Fruit fly (Drosophila melanogaster) whole organism, wandering third instar larva: ENCODE data around the gene CG18586.

Experiments used
- Abd-B ChIP-seq: fragments of >200 bp; optimal IDR thresholded peaks from 2 replicates; lab custom pipeline; 2017; ENCODE audit warnings: missing biosample characterization, missing genetic modification characterization
- CG32264 ChIP-seq: fragments of 200-800 bp; sonication (Bioruptor generic); optimal IDR thresholded peaks from 2 replicates; lab custom pipeline; 2016; ENCODE audit warnings: missing biosample characterization, missing genetic modification characterization
- CG9705 ChIP-seq: fragments of 200-800 bp; sonication (Bioruptor generic); optimal IDR thresholded peaks from 2 replicates; lab custom pipeline; 2018; ENCODE audit warnings: missing biosample characterization, mild to moderate bottlenecking, missing genetic modification characterization
- CrebA ChIP-seq: fragments of 200-800 bp; sonication (Bioruptor generic); optimal IDR thresholded peaks from 2 replicates; lab custom pipeline; 2016; ENCODE audit warnings: missing biosample characterization, mild to moderate bottlenecking, missing genetic modification characterization, borderline replicate concordance
- Dfd ChIP-seq: fragments of >200 bp; optimal IDR thresholded peaks from 2 replicates; lab custom pipeline; 2017; ENCODE audit warnings: missing biosample characterization, missing genetic modification characterization
- Dif ChIP-seq: fragments of 200-275, 200-300 bp; sonication (Bioruptor generic); optimal IDR thresholded peaks from 2 replicates; lab custom pipeline; 2018; ENCODE audit warnings: missing biosample characterization, missing genetic modification characterization; ENCODE audit not compliant: partially characterized antibody
- GATAd ChIP-seq: sonication (Bioruptor generic); optimal IDR thresholded peaks from 2 replicates; lab custom pipeline; 2016; ENCODE audit warnings: missing biosample characterization, missing genetic modification characterization
- HLH106 ChIP-seq: fragments of 200-800 bp; optimal IDR thresholded peaks from 3 replicates; lab custom pipeline; 2019; ENCODE audit warnings: missing biosample characterization, mild to moderate bottlenecking, missing genetic modification characterization, moderate library complexity
- Hnf4 ChIP-seq: fragments of 200-800 bp; sonication (Bioruptor generic); optimal IDR thresholded peaks from 2 replicates; lab custom pipeline; 2016; ENCODE audit warnings: missing biosample characterization, mild to moderate bottlenecking, missing genetic modification characterization
- Hr78 ChIP-seq: fragments of >200 bp; optimal IDR thresholded peaks from 2 replicates; lab custom pipeline; 2017; ENCODE audit warnings: missing biosample characterization, missing genetic modification characterization
- Hr83 ChIP-seq: fragments of 200-300 bp; sonication (Bioruptor generic); optimal IDR thresholded peaks from 2 replicates; lab custom pipeline; 2016; ENCODE audit warnings: missing biosample characterization, mild to moderate bottlenecking, missing genetic modification characterization, moderate library complexity; ENCODE audit not compliant: poor library complexity, severe bottlenecking
- Jra ChIP-seq: sonication (Bioruptor generic); optimal IDR thresholded peaks from 2 replicates; lab custom pipeline; 2016; ENCODE audit warnings: missing biosample characterization, missing genetic modification characterization
- Mio ChIP-seq: sonication (Bioruptor generic); optimal IDR thresholded peaks from 2 replicates; lab custom pipeline; 2016; ENCODE audit warnings: missing biosample characterization, missing genetic modification characterization
- Myc ChIP-seq: fragments of >200 bp; optimal IDR thresholded peaks from 2 replicates; lab custom pipeline; 2017
- N ChIP-seq: fragments of >200 bp; optimal IDR thresholded peaks from 2 replicates; lab custom pipeline; 2018; ENCODE audit warnings: missing biosample characterization, missing external identifiers, missing genetic modification characterization
- OdsH ChIP-seq: fragments of 200-800 bp; sonication (Bioruptor generic); optimal IDR thresholded peaks from 2 replicates; lab custom pipeline; 2016; ENCODE audit warnings: missing biosample characterization, mild to moderate bottlenecking, missing genetic modification characterization
- Rel ChIP-seq, 2 experiments: fragments of 200-800 bp; sonication (Bioruptor generic) in 1 of 2; optimal IDR thresholded peaks; 2 replicates in 1 of 2; 3 replicates in 1 of 2; lab custom pipeline; 2016 to 2019; ENCODE audit warnings: mild to moderate bottlenecking in 2 of 2, missing biosample characterization in 2 of 2, missing genetic modification characterization in 2 of 2, moderate library complexity in 1 of 2
- Sp1 ChIP-seq: fragments of 200-800 bp; sonication (Bioruptor generic); optimal IDR thresholded peaks from 3 replicates; lab custom pipeline; 2019; ENCODE audit warnings: missing biosample characterization, mild to moderate bottlenecking, missing genetic modification characterization, moderate library complexity
- Vsx2 ChIP-seq: fragments of 200-300, 225-300 bp; sonication (Bioruptor generic); optimal IDR thresholded peaks from 2 replicates; lab custom pipeline; 2018; ENCODE audit warnings: missing biosample characterization, missing genetic modification characterization; ENCODE audit not compliant: partially characterized antibody
- br ChIP-seq: fragments of 200-800 bp; sonication (Bioruptor generic); optimal IDR thresholded peaks from 2 replicates; lab custom pipeline; 2016; ENCODE audit warnings: missing biosample characterization, missing genetic modification characterization
- brk ChIP-seq: fragments of 200-800 bp; sonication (Bioruptor generic); optimal IDR thresholded peaks from 2 replicates; lab custom pipeline; 2016; ENCODE audit warnings: missing biosample characterization, mild to moderate bottlenecking, missing genetic modification characterization
- dl ChIP-seq, 2 experiments: fragments of 175-275, 200-275 bp in 1 of 2; fragments of 200-275 bp in 1 of 2; sonication (Bioruptor generic); optimal IDR thresholded peaks; lab custom pipeline; 2018; ENCODE audit warnings: mild to moderate bottlenecking in 2 of 2, missing biosample characterization in 2 of 2, missing genetic modification characterization in 2 of 2, moderate library complexity in 2 of 2; ENCODE audit not compliant: partially characterized antibody in 2 of 2, insufficient read depth in 1 of 2
- dmrt93B ChIP-seq: fragments of 200-800 bp; sonication (Bioruptor generic); optimal IDR thresholded peaks from 2 replicates; lab custom pipeline; 2018; ENCODE audit warnings: missing biosample characterization, mild to moderate bottlenecking, missing genetic modification characterization
- dsf ChIP-seq: sonication (Bioruptor generic); optimal IDR thresholded peaks from 2 replicates; lab custom pipeline; 2016; ENCODE audit warnings: missing biosample characterization, missing genetic modification characterization, borderline replicate concordance
- ey ChIP-seq: fragments of 200-800 bp; sonication (Bioruptor generic); optimal IDR thresholded peaks from 2 replicates; lab custom pipeline; 2016; ENCODE audit warnings: missing biosample characterization, missing genetic modification characterization
- foxo ChIP-seq, 2 experiments: fragments of 200-800 bp; sonication (Bioruptor generic); optimal IDR thresholded peaks; 2 replicates in 1 of 2; 3 replicates in 1 of 2; lab custom pipeline; 2016 to 2017; ENCODE audit warnings: missing biosample characterization in 2 of 2, missing genetic modification characterization in 2 of 2
- fru ChIP-seq: fragments of 200-800 bp; sonication (Bioruptor generic); optimal IDR thresholded peaks from 3 replicates; lab custom pipeline; 2016; ENCODE audit warnings: missing biosample characterization, mild to moderate bottlenecking, missing genetic modification characterization
- h ChIP-seq: fragments of 200-800 bp; sonication (Bioruptor generic); optimal IDR thresholded peaks from 3 replicates; lab custom pipeline; 2016; ENCODE audit warnings: missing biosample characterization, mild to moderate bottlenecking, missing genetic modification characterization
- jim ChIP-seq: fragments of 175-275, 200-325 bp; sonication (Bioruptor generic); optimal IDR thresholded peaks from 2 replicates; lab custom pipeline; 2016; ENCODE audit warnings: missing biosample characterization, mild to moderate bottlenecking, missing genetic modification characterization
- lola ChIP-seq: fragments of >200 bp; optimal IDR thresholded peaks from 2 replicates; lab custom pipeline; 2017; ENCODE audit warnings: missing biosample characterization, missing genetic modification characterization
- pan ChIP-seq: fragments of >200 bp; optimal IDR thresholded peaks from 2 replicates; lab custom pipeline; 2017
- psq ChIP-seq: fragments of 200-800 bp; sonication (Bioruptor generic); optimal IDR thresholded peaks from 3 replicates; lab custom pipeline; 2017; ENCODE audit warnings: missing biosample characterization, mild to moderate bottlenecking, missing genetic modification characterization, moderate library complexity
- rgr ChIP-seq: fragments of 200-800 bp; sonication (Bioruptor generic); optimal IDR thresholded peaks from 3 replicates; lab custom pipeline; 2016; ENCODE audit warnings: missing biosample characterization, mild to moderate bottlenecking, missing genetic modification characterization
- sage ChIP-seq: fragments of 200-800 bp; sonication (Bioruptor generic); optimal IDR thresholded peaks from 2 replicates; lab custom pipeline; 2016; ENCODE audit warnings: missing biosample characterization, mild to moderate bottlenecking, missing genetic modification characterization
- sv ChIP-seq: fragments of 200-800 bp; sonication (Bioruptor generic); optimal IDR thresholded peaks from 3 replicates; lab custom pipeline; 2016; ENCODE audit warnings: missing biosample characterization, missing genetic modification characterization
- tai ChIP-seq: sonication (Bioruptor generic); optimal IDR thresholded peaks from 2 replicates; lab custom pipeline; 2016; ENCODE audit warnings: missing biosample characterization, missing genetic modification characterization
- usp ChIP-seq: fragments of >200 bp; optimal IDR thresholded peaks from 2 replicates; lab custom pipeline; 2017; ENCODE audit warnings: missing biosample characterization, missing genetic modification characterization
- woc ChIP-seq: sonication (Bioruptor generic); optimal IDR thresholded peaks from 2 replicates; lab custom pipeline; 2016; ENCODE audit warnings: missing biosample characterization, mild to moderate bottlenecking, missing genetic modification characterization

CG18586 gene

DNA sequence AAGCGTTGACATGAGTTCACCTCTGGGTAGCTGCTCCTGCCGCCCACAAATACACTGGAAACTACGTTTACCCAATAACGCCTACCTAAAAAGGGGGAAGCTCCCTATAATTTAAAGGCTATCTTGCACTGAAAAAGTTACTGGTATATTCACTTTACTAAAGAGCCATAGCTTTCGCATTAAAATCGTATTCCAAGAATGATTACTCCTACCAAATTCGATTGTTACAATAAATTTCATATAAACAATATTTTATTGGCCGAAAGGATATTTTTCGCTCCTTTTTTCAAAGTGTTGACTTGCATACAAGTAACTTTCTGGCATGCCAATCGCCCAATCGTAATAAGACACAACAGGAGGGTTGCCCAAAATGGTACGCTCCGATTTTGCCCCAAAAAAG lies 6.2 kb upstream of the CG18586 start:
- peak; percentile 59 for TF ChIP-seq fru (GFP tag; lab: Kevin White, UChicago)
- no peak for TF ChIP-seq usp (GFP tag; lab: Kevin White, UChicago)
- TF ChIP-seq h (GFP tag; lab: Kevin White, UChicago): peak; percentile 70
- peak in 1 of 2 experiments; percentile 54 for TF ChIP-seq foxo (GFP tag; optimal IDR thresholded peaks at IDR 0.05; lab: Kevin White, UChicago)
- TF ChIP-seq pan (lab: Kevin White, UChicago): no peak
- TF ChIP-seq dmrt93B (GFP tag; lab: Kevin White, UChicago): peak; percentile 46
- TF ChIP-seq Hr78: no peak
- no peak for TF ChIP-seq Hr83 (GFP tag; lab: Kevin White, UChicago)
- TF ChIP-seq Abd-B (GFP tag; lab: Kevin White, UChicago): no peak
- TF ChIP-seq GATAd (GFP tag; lab: Kevin White, UChicago): no peak
- TF ChIP-seq sv: no peak
- no peak for TF ChIP-seq lola (GFP tag; lab: Kevin White, UChicago)
- TF ChIP-seq CG9705: no peak
- no peak for TF ChIP-seq jim (GFP tag; lab: Kevin White, UChicago)
- no peak for TF ChIP-seq dsf (GFP tag; lab: Kevin White, UChicago)
- no peak for TF ChIP-seq CrebA (GFP tag; lab: Kevin White, UChicago)
- no peak for TF ChIP-seq Vsx2
- TF ChIP-seq Sp1: peak; percentile 47
- no peak for TF ChIP-seq Rel (GFP tag; optimal IDR thresholded peaks at IDR 0.05; lab: Kevin White, UChicago)
- no peak for TF ChIP-seq Rel (tag; optimal IDR thresholded peaks at IDR 0.05; lab: Kevin White, UChicago)
- peak; percentile 9 for TF ChIP-seq CG32264 (GFP tag; lab: Kevin White, UChicago)
- TF ChIP-seq Dif (GFP tag; lab: Kevin White, UChicago): no peak
- TF ChIP-seq woc (GFP tag; lab: Kevin White, UChicago): peak; percentile 56
- no peak for TF ChIP-seq Myc (lab: Kevin White, UChicago)
- TF ChIP-seq Dfd: no peak
- no peak for TF ChIP-seq Mio (GFP tag; lab: Kevin White, UChicago)
- TF ChIP-seq HLH106 (tag; lab: Kevin White, UChicago): peak; percentile 62
- no peak for TF ChIP-seq sage (GFP tag; lab: Kevin White, UChicago)
- TF ChIP-seq ey (GFP tag; lab: Kevin White, UChicago): peak; percentile 51
- TF ChIP-seq Jra (GFP tag; lab: Kevin White, UChicago): no peak
- no peak for TF ChIP-seq N (GFP tag; lab: Kevin White, UChicago)
- peak; percentile 41 for TF ChIP-seq rgr (GFP tag; lab: Kevin White, UChicago)
- TF ChIP-seq OdsH (GFP tag; lab: Kevin White, UChicago): peak; percentile 43
- no peak for TF ChIP-seq dl (GFP tag; optimal IDR thresholded peaks at IDR 0.05; lab: Kevin White, UChicago; ENCODE audit: insufficient read depth in 1 of 2, partially characterized antibody in 2 of 2)
- peak; percentile 39 for TF ChIP-seq psq (GFP tag; lab: Kevin White, UChicago)
- no peak for TF ChIP-seq brk (GFP tag; lab: Kevin White, UChicago)
- TF ChIP-seq tai (GFP tag; lab: Kevin White, UChicago): no peak
- peak; percentile 31 for TF ChIP-seq Hnf4
- peak; percentile 55 for TF ChIP-seq br (GFP tag; lab: Kevin White, UChicago)

- TF ChIP-seq Hnf4 (no peak), h (GFP tag; lab: Kevin White, UChicago) (no peak), HLH106 (tag; lab: Kevin White, UChicago) (no peak), dmrt93B (GFP tag; lab: Kevin White, UChicago) (peak; percentile 53), Sp1 (no peak), Dif (GFP tag; lab: Kevin White, UChicago) (peak; percentile 45), Hr83 (GFP tag; lab: Kevin White, UChicago) (peak; percentile 43), fru (GFP tag; lab: Kevin White, UChicago) (peak; percentile 47), CG9705 (peak; percentile 58), psq (GFP tag; lab: Kevin White, UChicago) (peak; percentile 42), OdsH (GFP tag; lab: Kevin White, UChicago) (peak; percentile 56), foxo (GFP tag; optimal IDR thresholded peaks at IDR 0.05; lab: Kevin White, UChicago) (peak in 1 of 2 experiments; percentile 60), sage (GFP tag; lab: Kevin White, UChicago) (no peak), rgr (GFP tag; lab: Kevin White, UChicago) (peak; percentile 41), ey (GFP tag; lab: Kevin White, UChicago) (peak; percentile 29), Vsx2 (peak; percentile 29), dl (GFP tag; optimal IDR thresholded peaks at IDR 0.05; lab: Kevin White, UChicago; ENCODE audit: insufficient read depth in 1 of 2, partially characterized antibody in 2 of 2) (peak in 1 of 2 experiments; percentile 10), tai (GFP tag; lab: Kevin White, UChicago) (no peak), N (GFP tag; lab: Kevin White, UChicago) (no peak), Myc (lab: Kevin White, UChicago) (peak; percentile 81), lola (GFP tag; lab: Kevin White, UChicago) (no peak)
Measured at dm6 chr3L:5869614-5870204, 3.4 kb upstream of the CG18586 start.
